Worm (Caenorhabditis elegans) whole organism, midembryonic: ENCODE results near the gene srh-104.

Experiments used
- T22C8.4 ChIP-seq: fragments of 200-800 bp; sonication (Bioruptor generic); IDR thresholded peaks from 2 replicates; pipeline ENCODE4 v1.3.6; 2022; ENCODE audit warnings: missing genetic modification characterization, missing compliant biosample characterization
- cog-1 ChIP-seq: sonication (generic microtip); optimal IDR thresholded peaks from 2 replicates; lab custom pipeline; 2016; ENCODE audit warnings: missing genetic modification characterization, missing compliant biosample characterization
- flt-1 ChIP-seq: fragments of 200-800 bp; sonication (Bioruptor generic); IDR thresholded peaks from 2 replicates; pipeline ENCODE4 v1.3.6; 2022; ENCODE audit warnings: missing genetic modification characterization, missing compliant biosample characterization
- klf-2 ChIP-seq: fragments of 200-800 bp; sonication (Bioruptor generic); conservative IDR thresholded peaks from 2 replicates; pipeline ENCODE4 v1.3.6; 2022; ENCODE audit warnings: missing genetic modification reagents, missing genetic modification characterization, missing compliant biosample characterization
- med-1 ChIP-seq: sonication (generic microtip); optimal IDR thresholded peaks from 2 replicates; lab custom pipeline; 2017; ENCODE audit warnings: missing genetic modification characterization, mild to moderate bottlenecking, missing compliant biosample characterization, antibody characterized with exemption, missing genetic modification reagents; ENCODE audit not compliant: insufficient read depth
- ref-1 ChIP-seq: fragments of 200-800 bp; sonication (Bioruptor generic); conservative IDR thresholded peaks from 2 replicates; pipeline ENCODE4 v1.3.6; 2022; ENCODE audit warnings: missing genetic modification reagents, missing genetic modification characterization, missing compliant biosample characterization
- tab-1 ChIP-seq: fragments of 200-800 bp; sonication (Bioruptor generic); IDR thresholded peaks from 2 replicates; pipeline ENCODE4 v1.3.6; 2022; ENCODE audit warnings: missing genetic modification characterization, missing compliant biosample characterization
- ztf-23 ChIP-seq: fragments of 200-800 bp; sonication (Bioruptor generic); IDR thresholded peaks from 2 replicates; pipeline ENCODE4 v1.3.6; 2022; ENCODE audit warnings: missing genetic modification reagents, missing genetic modification characterization, missing compliant biosample characterization
- ztf-29 ChIP-seq: fragments of 200-800 bp; sonication (Bioruptor generic); IDR thresholded peaks from 2 replicates; pipeline ENCODE4 v1.3.6; 2022; ENCODE audit warnings: missing genetic modification reagents, missing genetic modification characterization, missing compliant biosample characterization

Gene srh-104

ce11 chrV:16218972-16219757, 24.8 kb downstream of the srh-104 start, which contains the start of gene glc-1:
glc-1 (plus strand) TSS chrV:16219634.
- TF ChIP-seq med-1 (GFP tag; lab: Kevin White, UChicago) (no peak), flt-1 (no peak), tab-1 (GFP tag; lab: Robert Waterston, UW) (no peak), ztf-23 (no peak), T22C8.4 (GFP tag; lab: Robert Waterston, UW) (no peak), ztf-29 (no peak), ref-1 (GFP tag; lab: Robert Waterston, UW) (no peak), cog-1 (no peak), klf-2 (GFP tag; lab: Robert Waterston, UW) (no peak)

- TF ChIP-seq ref-1 (GFP tag; lab: Robert Waterston, UW) (no peak), tab-1 (GFP tag; lab: Robert Waterston, UW) (no peak), flt-1 (no peak), ztf-29 (no peak), T22C8.4 (GFP tag; lab: Robert Waterston, UW) (no peak), ztf-23 (no peak), med-1 (GFP tag; lab: Kevin White, UChicago) (no peak), cog-1 (no peak), klf-2 (GFP tag; lab: Robert Waterston, UW) (no peak)
Observed at ce11 chrV:16218522-16218921, 25.5 kb downstream of the srh-104 start, which contains the start of gene F11A5.15. F11A5.15 (minus strand) TSS chrV:16218622.

DNA sequence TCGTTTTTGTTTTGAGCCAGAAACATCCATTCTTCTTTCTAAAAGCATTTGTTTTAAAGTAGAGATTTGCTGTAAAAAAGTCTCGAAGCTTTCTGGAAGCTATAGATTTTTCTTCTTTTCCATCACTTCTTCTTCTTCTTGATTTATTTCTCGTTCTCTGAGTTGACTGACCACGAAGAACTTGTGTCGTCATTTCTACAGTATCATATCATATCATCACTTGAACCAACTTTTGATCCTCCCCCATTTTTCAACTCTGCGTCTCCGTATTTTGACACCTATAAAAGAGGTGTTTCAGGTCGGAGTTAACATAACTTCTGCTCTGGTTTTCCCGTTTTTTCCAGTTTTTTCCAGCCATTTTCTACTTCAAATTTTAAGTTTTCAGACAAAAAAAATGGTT, 29.5 kb downstream of the srh-104 start, which contains the start of gene F11A5.9:
F11A5.9 (plus strand) TSS at position 386 of the 400 bp plus-strand sequence.
- TF ChIP-seq T22C8.4 (GFP tag; lab: Robert Waterston, UW) (no peak), ztf-23 (no peak), med-1 (GFP tag; lab: Kevin White, UChicago) (no peak), klf-2 (GFP tag; lab: Robert Waterston, UW) (no peak), tab-1 (GFP tag; lab: Robert Waterston, UW) (no peak), cog-1 (no peak), flt-1 (no peak), ztf-29 (no peak)

DNA sequence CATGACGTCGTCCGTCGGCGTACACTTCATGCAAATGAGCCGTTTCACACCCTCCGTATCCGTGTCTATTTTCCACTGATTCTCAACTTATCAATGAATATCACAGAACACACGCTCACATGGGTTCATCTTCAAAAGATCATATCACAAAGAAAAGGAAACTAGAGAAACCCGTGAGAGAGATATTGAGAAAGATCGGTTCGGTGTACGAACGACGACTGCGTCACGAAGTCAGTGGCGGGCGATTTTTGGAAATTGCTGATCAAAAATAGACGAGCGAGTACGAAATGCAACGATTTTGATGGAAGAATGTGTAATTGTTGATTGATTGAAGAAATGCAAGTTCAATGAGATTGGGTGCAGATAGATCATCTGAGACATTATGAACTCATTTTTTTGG, 30.7 kb downstream of the srh-104 start:
- no peak for TF ChIP-seq tab-1 (GFP tag; lab: Robert Waterston, UW)
- TF ChIP-seq klf-2 (GFP tag; lab: Robert Waterston, UW) = no peak
- TF ChIP-seq ref-1 (GFP tag; lab: Robert Waterston, UW) = no peak
- TF ChIP-seq med-1 (GFP tag; lab: Kevin White, UChicago) = no peak
- TF ChIP-seq ztf-29 = no peak
- TF ChIP-seq cog-1 = no peak
- no peak for TF ChIP-seq flt-1
- no peak for TF ChIP-seq T22C8.4 (GFP tag; lab: Robert Waterston, UW)
- no peak for TF ChIP-seq ztf-23

- TF ChIP-seq klf-2 (GFP tag; lab: Robert Waterston, UW) (no peak), med-1 (GFP tag; lab: Kevin White, UChicago) (no peak), ztf-23 (no peak), ref-1 (GFP tag; lab: Robert Waterston, UW) (no peak), flt-1 (no peak), cog-1 (no peak), ztf-29 (no peak), T22C8.4 (GFP tag; lab: Robert Waterston, UW) (no peak), tab-1 (GFP tag; lab: Robert Waterston, UW) (no peak)
Observed at ce11 chrV:16211713-16212112, 32.3 kb downstream of the srh-104 start.

DNA sequence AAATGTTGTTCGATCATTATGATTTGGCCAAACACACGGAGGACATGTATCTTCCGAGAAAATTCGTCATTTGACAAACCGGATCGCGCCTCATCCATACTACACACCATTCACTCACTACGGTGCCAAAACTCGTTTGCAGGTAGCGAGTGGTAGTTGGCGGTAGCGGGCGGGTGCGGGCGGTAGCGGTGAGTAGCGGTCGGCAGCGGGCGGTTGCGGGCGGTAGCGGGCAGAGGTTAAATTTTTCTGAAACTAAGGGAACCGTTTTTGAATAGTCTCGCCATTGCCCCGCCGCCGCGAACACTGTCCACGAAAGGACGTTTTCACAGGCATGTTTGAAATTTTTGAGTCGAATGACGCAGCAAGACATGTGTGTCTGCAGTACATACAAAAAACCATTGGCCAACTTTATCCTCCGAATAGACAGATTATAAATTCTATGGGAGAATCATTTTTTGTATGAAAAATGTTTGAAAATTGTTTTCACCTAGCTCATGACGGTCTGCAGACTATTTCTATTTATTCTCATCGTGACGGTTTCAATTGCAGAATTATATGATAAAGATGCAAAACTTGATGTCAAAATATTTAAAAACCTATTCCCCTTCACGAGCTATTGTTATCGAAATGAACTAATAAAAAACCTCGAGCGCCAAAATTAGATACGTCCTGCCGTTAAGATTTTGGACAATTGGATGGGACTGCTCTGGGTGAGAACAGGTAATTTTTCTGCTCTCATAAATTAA, 33.5 kb downstream of the srh-104 start, which contains the start of gene F11A5.16:
F11A5.16 (plus strand) TSS at position 696 of the 746 bp plus-strand sequence.
- TF ChIP-seq tab-1 (GFP tag; lab: Robert Waterston, UW) = 0 out of 2 replicates have a peak, but pooled peaks have one; percentile 18
- no peak for TF ChIP-seq klf-2 (GFP tag; lab: Robert Waterston, UW)

DNA sequence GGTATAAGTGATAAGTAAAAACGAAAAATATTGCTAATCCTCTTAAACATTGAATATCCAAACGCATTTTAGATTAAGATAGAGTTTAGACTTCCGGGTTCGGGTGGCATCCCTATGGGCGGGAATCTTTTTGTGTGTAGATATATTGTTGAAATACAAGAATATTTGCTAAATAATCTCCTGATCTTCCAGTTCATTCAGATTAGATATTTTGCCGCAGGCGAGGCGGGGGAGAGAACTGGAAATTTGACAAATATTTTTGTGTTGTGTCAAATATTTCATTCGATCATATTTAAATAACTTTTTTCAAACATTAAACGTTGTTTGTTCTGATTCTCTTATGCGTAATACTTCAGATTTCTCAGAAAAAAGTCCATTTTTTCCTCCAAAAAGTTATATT, 34.1 kb downstream of the srh-104 start, which contains the start of gene oac-15:
oac-15 (minus strand) TSS at position 101 of the 400 bp plus-strand sequence.
- TF ChIP-seq tab-1 (GFP tag; lab: Robert Waterston, UW) (no peak), med-1 (GFP tag; lab: Kevin White, UChicago) (no peak), T22C8.4 (GFP tag; lab: Robert Waterston, UW) (no peak), flt-1 (no peak), klf-2 (GFP tag; lab: Robert Waterston, UW) (no peak), ztf-29 (no peak), ztf-23 (no peak), ref-1 (GFP tag; lab: Robert Waterston, UW) (no peak)

- no peak for TF ChIP-seq flt-1
- TF ChIP-seq ztf-23 = no peak
- no peak for TF ChIP-seq ref-1 (GFP tag; lab: Robert Waterston, UW)
- TF ChIP-seq med-1 (GFP tag; lab: Kevin White, UChicago) = no peak
- TF ChIP-seq T22C8.4 (GFP tag; lab: Robert Waterston, UW) = no peak
- TF ChIP-seq tab-1 (GFP tag; lab: Robert Waterston, UW) = no peak
- no peak for TF ChIP-seq cog-1
- TF ChIP-seq klf-2 (GFP tag; lab: Robert Waterston, UW) = no peak
- TF ChIP-seq ztf-29 = no peak
Observed at ce11 chrV:16204888-16205287, 39.1 kb downstream of the srh-104 start, which contains the start of gene irld-26. irld-26 (plus strand) TSS chrV:16205188.

- TF ChIP-seq klf-2 (GFP tag; lab: Robert Waterston, UW) = no peak
- TF ChIP-seq cog-1 = no peak
- TF ChIP-seq ztf-29 = no peak
- TF ChIP-seq flt-1 = no peak
- no peak for TF ChIP-seq T22C8.4 (GFP tag; lab: Robert Waterston, UW)
- no peak for TF ChIP-seq ztf-23
- no peak for TF ChIP-seq tab-1 (GFP tag; lab: Robert Waterston, UW)
- TF ChIP-seq med-1 (GFP tag; lab: Kevin White, UChicago) = no peak
- TF ChIP-seq ref-1 (GFP tag; lab: Robert Waterston, UW) = no peak
Observed at ce11 chrV:16202618-16203017, 41.4 kb downstream of the srh-104 start, which contains the start of gene F11A5.18. F11A5.18 (plus strand) TSS chrV:16202918.
